Fruit fly (Drosophila melanogaster): ENCODE results near the gene Gal.

The Gal gene

dm6 chr2L:5981433-5982333 is 24.9 kb downstream of the Gal start, which contains the start of gene eIF4A (continued):
- TF ChIP-seq CG8944 (GFP tag; optimal IDR thresholded peaks at IDR 0.05), result no peak
- peak; percentile 41 for TF ChIP-seq PHDP (tag; optimal IDR thresholded peaks at IDR 0.05)
- no peak for TF ChIP-seq croc (GFP tag; conservative IDR thresholded peaks at IDR 0.05)
- no peak for TF ChIP-seq CG13123 (GFP tag; optimal IDR thresholded peaks at IDR 0.05)
- TF ChIP-seq kay (GFP tag; optimal IDR thresholded peaks at IDR 0.05), result no peak
- no peak for TF ChIP-seq CG31224 (GFP tag; IDR thresholded peaks at IDR 0.05)
- TF ChIP-seq CG18262 (tag; optimal IDR thresholded peaks at IDR 0.05), result no peak
- TF ChIP-seq emc (GFP tag; optimal IDR thresholded peaks at IDR 0.05), result no peak
- TF ChIP-seq pfk (GFP tag; optimal IDR thresholded peaks at IDR 0.05), result no peak
- TF ChIP-seq CG14710 (tag; optimal IDR thresholded peaks at IDR 0.05), result peak; percentile 73
- peak; percentile 40 for TF ChIP-seq mirr (GFP tag; optimal IDR thresholded peaks at IDR 0.05)
- TF ChIP-seq CG11247 (GFP tag; IDR thresholded peaks at IDR 0.05), result no peak
- TF ChIP-seq CG7357 (GFP tag; IDR thresholded peaks at IDR 0.05), result no peak
- TF ChIP-seq phol (tag; optimal IDR thresholded peaks at IDR 0.05), result peak; percentile 99
- no peak for TF ChIP-seq CG4404 (GFP tag; IDR thresholded peaks at IDR 0.05)
- TF ChIP-seq pnt (GFP tag; optimal IDR thresholded peaks at IDR 0.05), result no peak
- TF ChIP-seq ase (GFP tag; IDR thresholded peaks at IDR 0.05), result no peak
- TF ChIP-seq slp2 (GFP tag; optimal IDR thresholded peaks at IDR 0.05), result no peak
- no peak for TF ChIP-seq Dip2 (GFP tag; IDR thresholded peaks at IDR 0.05)
- peak; percentile 9 for TF ChIP-seq Fer2 (tag; optimal IDR thresholded peaks at IDR 0.05)
- no peak for TF ChIP-seq klu (GFP tag; IDR thresholded peaks at IDR 0.05)
- TF ChIP-seq CG10654 (GFP tag; optimal IDR thresholded peaks at IDR 0.05), result no peak
- no peak for TF ChIP-seq Dfd (GFP tag; optimal IDR thresholded peaks at IDR 0.05)
- peak; percentile 90 for TF ChIP-seq Ets65A (GFP tag)
- TF ChIP-seq CG2875 (GFP tag; optimal IDR thresholded peaks at IDR 0.05), result peak; percentile 32
- TF ChIP-seq tup (GFP tag; optimal IDR thresholded peaks at IDR 0.05), result no peak
- TF ChIP-seq otp (GFP tag; IDR thresholded peaks at IDR 0.05), result no peak
- no peak for TF ChIP-seq shn (GFP tag; optimal IDR thresholded peaks at IDR 0.05)
- TF ChIP-seq CG8924 (tag; optimal IDR thresholded peaks at IDR 0.05), result peak; percentile 27
- peak; percentile 96 for TF ChIP-seq Ets97D (GFP tag; optimal IDR thresholded peaks at IDR 0.05)
- no peak for TF ChIP-seq CG10565 (GFP tag; optimal IDR thresholded peaks at IDR 0.05)
- TF ChIP-seq tll (GFP tag; optimal IDR thresholded peaks at IDR 0.05), result no peak
- no peak for TF ChIP-seq ap (GFP tag; IDR thresholded peaks at IDR 0.05)
- TF ChIP-seq CG17186 (GFP tag; optimal IDR thresholded peaks at IDR 0.05), result peak; percentile 64
- peak; percentile 76 for TF ChIP-seq Lhr (GFP tag; optimal IDR thresholded peaks at IDR 0.05)
- TF ChIP-seq CrebB (tag; optimal IDR thresholded peaks at IDR 0.05), result no peak
- no peak for TF ChIP-seq Drgx (GFP tag; IDR thresholded peaks at IDR 0.05)
- no peak for TF ChIP-seq trh (GFP tag; optimal IDR thresholded peaks at IDR 0.05)
- peak in 1 of 3 experiments; percentile 29 for TF ChIP-seq lola (GFP tag; optimal IDR thresholded peaks at IDR 0.05)
- no peak for TF ChIP-seq dmrt99B (tag; optimal IDR thresholded peaks at IDR 0.05)
- TF ChIP-seq GATAe (GFP tag; conservative IDR thresholded peaks at IDR 0.05), result no peak
- no peak for TF ChIP-seq Gsc (GFP tag; IDR thresholded peaks at IDR 0.05)
- no peak for TF ChIP-seq fd96Cb (tag; optimal IDR thresholded peaks at IDR 0.05)
- TF ChIP-seq CG6813 (GFP tag; optimal IDR thresholded peaks at IDR 0.05), result peak; percentile 47
- TF ChIP-seq chif (GFP tag; optimal IDR thresholded peaks at IDR 0.05), result peak in 1 of 2 experiments; percentile 29
- TF ChIP-seq crp (GFP tag; optimal IDR thresholded peaks at IDR 0.05), result no peak
- TF ChIP-seq dysf (GFP tag; IDR thresholded peaks at IDR 0.05), result no peak
- TF ChIP-seq Elba2 (GFP tag; optimal IDR thresholded peaks at IDR 0.05), result no peak
- TF ChIP-seq Xrp1 (GFP tag; IDR thresholded peaks at IDR 0.05), result no peak

Measured in whole organism, embryonic.